Worm (Caenorhabditis elegans): Measurements from ENCODE around the gene C42C1.9.

Gene C42C1.9

ce11 chrIV:12289149-12289548 is at the start of gene C42C1.9:
TSS of gene C42C1.9 (plus strand) at chrIV:12289449.
- TF ChIP-seq pax-1 (tag; optimal IDR thresholded peaks at IDR 0.05) (no peak), eyg-1 (tag; optimal IDR thresholded peaks at IDR 0.05) (no peak), ceh-45 (GFP tag; IDR thresholded peaks at IDR 0.05) (no peak)

ce11 chrIV:12244706-12245105 is 44.5 kb upstream of the C42C1.9 start, which contains the start of gene sre-15:
TSS of gene sre-15 (minus strand) at chrIV:12244806.
- TF ChIP-seq T23F11.4 (GFP tag; optimal IDR thresholded peaks at IDR 0.05) (no peak), hlh-13 (GFP tag; optimal IDR thresholded peaks at IDR 0.05) (no peak), pha-2 (tag; optimal IDR thresholded peaks at IDR 0.05) (no peak), unc-55 (GFP tag; optimal IDR thresholded peaks at IDR 0.05) (no peak), ttx-3 (tag; optimal IDR thresholded peaks at IDR 0.05) (no peak), unc-3 (GFP tag; conservative IDR thresholded peaks at IDR 0.05) (no peak), unc-3 (tag; optimal IDR thresholded peaks at IDR 0.05) (no peak), nhr-232 (tag; optimal IDR thresholded peaks at IDR 0.05) (no peak), fkh-10 (GFP tag; optimal IDR thresholded peaks at IDR 0.05) (no peak), ceh-31 (tag; optimal IDR thresholded peaks at IDR 0.05) (no peak), ztf-16 (tag; optimal IDR thresholded peaks at IDR 0.05) (no peak), sdc-2 (tag; optimal IDR thresholded peaks at IDR 0.05) (no peak)

- TF ChIP-seq C38D4.7 (GFP tag; optimal IDR thresholded peaks at IDR 0.05) (no peak), pag-3 (tag; optimal IDR thresholded peaks at IDR 0.05; ENCODE audit: borderline replicate concordance) (no peak), ama-1 (optimal IDR thresholded peaks at IDR 0.05) (no peak), hlh-30 (tag; optimal IDR thresholded peaks at IDR 0.05; ENCODE audit: insufficient read depth) (no peak), pha-4 (tag; optimal IDR thresholded peaks at IDR 0.05) (no peak), pha-2 (tag; optimal IDR thresholded peaks at IDR 0.05) (no peak), gmeb-2 (tag; optimal IDR thresholded peaks at IDR 0.05) (no peak)
These were observed 36.7 kb upstream of the C42C1.9 start, which contains the start of gene dnj-26 for ce11 chrIV:12252579-12252978. TSS of gene dnj-26 (minus strand) at chrIV:12252679.

- no peak for TF ChIP-seq fkh-6 (tag; optimal IDR thresholded peaks at IDR 0.05)
- no peak for TF ChIP-seq nhr-232 (tag; optimal IDR thresholded peaks at IDR 0.05)
- no peak for TF ChIP-seq lim-6 (tag; optimal IDR thresholded peaks at IDR 0.05)
- no peak for TF ChIP-seq syd-9 (tag; optimal IDR thresholded peaks at IDR 0.05)
- no peak for TF ChIP-seq C38D4.7 (GFP tag; optimal IDR thresholded peaks at IDR 0.05)
- TF ChIP-seq npax-4 (tag; optimal IDR thresholded peaks at IDR 0.05) = no peak
- no peak for TF ChIP-seq tbx-7 (tag; optimal IDR thresholded peaks at IDR 0.05)
- TF ChIP-seq Y22D7AL.16 (tag; optimal IDR thresholded peaks at IDR 0.05) = no peak
- no peak for TF ChIP-seq ceh-18 (tag; optimal IDR thresholded peaks at IDR 0.05)
- TF ChIP-seq F13H6.1 (tag; optimal IDR thresholded peaks at IDR 0.05) = no peak
- peak; percentile 8 for TF ChIP-seq unc-42 (tag; optimal IDR thresholded peaks at IDR 0.05)
- TF ChIP-seq unc-55 (GFP tag; optimal IDR thresholded peaks at IDR 0.05) = no peak
- TF ChIP-seq dve-1 (tag; optimal IDR thresholded peaks at IDR 0.05) = no peak
- TF ChIP-seq ttx-3 (tag; optimal IDR thresholded peaks at IDR 0.05) = no peak
- no peak for TF ChIP-seq ahr-1 (tag; optimal IDR thresholded peaks at IDR 0.05)
- no peak for TF ChIP-seq fkh-10 (GFP tag; optimal IDR thresholded peaks at IDR 0.05)
- no peak for TF ChIP-seq ceh-14 (tag; optimal IDR thresholded peaks at IDR 0.05)
- peak; percentile 8 for TF ChIP-seq ceh-31 (tag; optimal IDR thresholded peaks at IDR 0.05)
- TF ChIP-seq ama-1 (optimal IDR thresholded peaks at IDR 0.05) = no peak
- no peak for TF ChIP-seq sdc-2 (tag; optimal IDR thresholded peaks at IDR 0.05)
- TF ChIP-seq odd-2 (tag; optimal IDR thresholded peaks at IDR 0.05) = no peak
- TF ChIP-seq ceh-19 (GFP tag; optimal IDR thresholded peaks at IDR 0.05) = no peak
- TF ChIP-seq tbx-2 (tag; optimal IDR thresholded peaks at IDR 0.05) = peak; percentile 40
- TF ChIP-seq ceh-45 (GFP tag; IDR thresholded peaks at IDR 0.05) = no peak
- TF ChIP-seq C08G9.2 (tag; optimal IDR thresholded peaks at IDR 0.05) = no peak
- TF ChIP-seq ztf-16 (tag; optimal IDR thresholded peaks at IDR 0.05) = no peak
- no peak for TF ChIP-seq hlh-6 (tag; optimal IDR thresholded peaks at IDR 0.05)
- TF ChIP-seq che-1 (tag; optimal IDR thresholded peaks at IDR 0.05) = no peak
- TF ChIP-seq ceh-24 (tag; optimal IDR thresholded peaks at IDR 0.05) = no peak
- TF ChIP-seq hlh-13 (GFP tag; optimal IDR thresholded peaks at IDR 0.05) = no peak
- TF ChIP-seq pax-1 (tag; optimal IDR thresholded peaks at IDR 0.05) = no peak
- no peak for TF ChIP-seq madf-2 (tag; optimal IDR thresholded peaks at IDR 0.05)
- TF ChIP-seq ceh-34 (tag; optimal IDR thresholded peaks at IDR 0.05) = peak; percentile 4
These were observed 29.9 kb upstream of the C42C1.9 start, which contains the start of gene Y39C12A.9 for ce11 chrIV:12259161-12259870. TSS of gene Y39C12A.9 (minus strand) at chrIV:12259211.
